Fruit fly (Drosophila melanogaster) whole organism, larva: ENCODE results near the gene cl.
A peak's percentile ranks its signal among the peaks of the same experiment; 100 is the strongest.

ENCODE experiments used
- noc ChIP-seq: fragments of 200-800 bp; sonication (Bioruptor generic); optimal IDR thresholded peaks from 3 replicates; lab custom pipeline; 2019; ENCODE audit warnings: missing biosample characterization, mild to moderate bottlenecking, missing genetic modification characterization, moderate library complexity

cl gene

dm6 chr2L:5542944-5543515 lies 23.1 kb downstream of the cl start:
- peak; percentile 21 for TF ChIP-seq noc (tag; lab: Kevin White, UChicago)

- no peak for TF ChIP-seq noc (tag; lab: Kevin White, UChicago)
These were observed 26.2 kb downstream of the cl start for dm6 chr2L:5546207-5546517.

- no peak for TF ChIP-seq noc (tag; lab: Kevin White, UChicago)
These were observed 26.8 kb downstream of the cl start, which contains the start of gene Oscillin for dm6 chr2L:5546518-5547287. Gene Oscillin, plus strand, starts transcription at chr2L:5547086.

dm6 chr2L:5547288-5547777 lies 27.4 kb downstream of the cl start:
- TF ChIP-seq noc (tag; lab: Kevin White, UChicago), result peak; percentile 23

dm6 chr2L:5550735-5551134 lies 30.8 kb downstream of the cl start, which contains the start of gene CG14014:
Gene CG14014, minus strand, starts transcription at chr2L:5550835.
- TF ChIP-seq noc (tag; lab: Kevin White, UChicago), result no peak

- TF ChIP-seq noc (tag; lab: Kevin White, UChicago), result no peak
These were observed 31.6 kb downstream of the cl start, which contains the start of gene CG18269 for dm6 chr2L:5551538-5551937. Gene CG18269, plus strand, starts transcription at chr2L:5551838.

dm6 chr2L:5553750-5554149 lies 33.8 kb downstream of the cl start, which contains the start of the genes CG14013 and CG14017:
Gene CG14013, minus strand, starts transcription at chr2L:5553850.
Gene CG14017, plus strand, starts transcription at chr2L:5553897.
- TF ChIP-seq noc (tag; lab: Kevin White, UChicago), result no peak

- TF ChIP-seq noc (tag; lab: Kevin White, UChicago), result no peak
These were observed 34.9 kb downstream of the cl start, which contains the start of gene GluRIIA for dm6 chr2L:5554818-5555217. Gene GluRIIA, plus strand, starts transcription at chr2L:5555072.

DNA sequence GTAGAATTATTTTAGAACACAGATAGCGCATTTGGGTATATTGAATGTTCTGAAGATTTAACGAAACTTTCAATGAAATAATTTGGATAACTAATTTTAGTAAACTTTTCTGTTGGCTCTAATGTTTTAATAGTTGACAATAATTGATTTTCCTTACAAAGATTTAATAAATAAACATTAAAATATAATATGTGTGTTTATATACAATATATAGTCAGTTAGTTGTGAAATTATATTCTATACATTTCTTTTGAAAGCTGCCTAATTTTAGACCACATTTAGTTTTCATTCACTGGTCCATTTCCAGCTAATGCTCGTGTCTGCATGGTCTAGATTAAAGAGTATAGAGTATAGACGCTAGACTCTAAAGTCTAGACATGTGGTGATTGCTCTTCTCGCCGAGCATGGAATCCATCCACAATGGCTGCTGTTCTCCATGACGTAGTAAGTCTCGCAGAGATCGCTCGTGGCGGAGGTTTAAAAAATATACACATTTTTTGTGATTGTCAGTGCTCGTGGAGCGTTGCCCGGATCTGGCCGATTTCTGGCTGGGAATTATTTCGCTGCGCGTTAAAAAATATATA lies 39.0 kb downstream of the cl start, which contains the start of gene GluRIIB:
TSS of gene GluRIIB (plus strand) at position 534 of the 584 bp plus-strand sequence.
- no peak for TF ChIP-seq noc (tag; lab: Kevin White, UChicago)

dm6 chr2L:5567103-5567502 lies 47.2 kb downstream of the cl start:
- no peak for TF ChIP-seq noc (tag; lab: Kevin White, UChicago)

DNA sequence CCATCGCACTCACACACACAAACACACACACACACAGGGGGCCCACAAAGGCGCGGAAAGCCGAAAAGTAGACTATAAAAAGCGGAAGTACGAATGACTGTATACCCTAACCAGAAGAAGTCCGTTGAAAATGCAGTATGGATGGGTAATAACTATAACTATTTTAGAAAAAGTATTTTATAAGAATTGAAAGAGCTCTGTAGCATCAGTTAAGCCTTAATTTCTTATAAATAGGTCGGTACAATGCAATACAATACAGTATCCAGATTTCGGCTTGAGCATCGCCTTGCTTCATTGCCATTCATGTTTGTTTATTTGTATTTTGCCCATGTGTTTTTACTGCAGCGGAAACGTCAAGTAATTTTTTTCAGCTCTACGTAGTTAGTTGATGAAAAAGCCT lies 49.6 kb downstream of the cl start:
- TF ChIP-seq noc (tag; lab: Kevin White, UChicago), result no peak
